Fruit fly (Drosophila melanogaster) whole organism, embryonic: ENCODE measurements around the gene scramb2.

Experiments used
- ATbp ChIP-seq: fragments of 200-800 bp; sonication (Bioruptor generic); optimal IDR thresholded peaks from 2 replicates; lab custom pipeline; 2017; ENCODE audit warnings: missing biosample characterization, mild to moderate bottlenecking, missing genetic modification characterization, missing genetic modification reagents
- Bteb2 ChIP-seq: fragments of 200-800 bp; sonication (Bioruptor generic); optimal IDR thresholded peaks from 2 replicates; lab custom pipeline; 2016; ENCODE audit warnings: missing biosample characterization, missing genetic modification characterization
- CG10321 ChIP-seq: fragments of 200-800 bp; sonication (Bioruptor generic); IDR thresholded peaks from 2 replicates; pipeline ENCODE4 v1.3.6; 2022; ENCODE audit warnings: missing biosample characterization, missing genetic modification characterization
- CG10654 ChIP-seq: fragments of 200-800 bp; sonication (Bioruptor generic); optimal IDR thresholded peaks from 2 replicates; lab custom pipeline; 2016; ENCODE audit warnings: missing biosample characterization, missing genetic modification characterization
- CG11093 ChIP-seq: fragments of 200-800 bp; sonication (Bioruptor generic); IDR thresholded peaks from 3 replicates; pipeline ENCODE4 v1.3.6; 2022; ENCODE audit warnings: missing biosample characterization, missing genetic modification characterization
- CG12299 ChIP-seq: fragments of 200-800 bp; sonication (Bioruptor generic); optimal IDR thresholded peaks from 2 replicates; lab custom pipeline; 2018; ENCODE audit warnings: missing biosample characterization, mild to moderate bottlenecking, missing genetic modification characterization
- CG12769 ChIP-seq: fragments of 200-800 bp; sonication (Bioruptor generic); optimal IDR thresholded peaks from 2 replicates; lab custom pipeline; 2019; ENCODE audit warnings: missing biosample characterization, mild to moderate bottlenecking, missing genetic modification characterization, moderate library complexity
- CG13287 ChIP-seq: fragments of 200-800 bp; sonication (Bioruptor generic); IDR thresholded peaks from 2 replicates; pipeline ENCODE4 v1.3.6; 2022; ENCODE audit warnings: missing biosample characterization, missing genetic modification characterization; ENCODE audit not compliant: partially characterized antibody
- CG14050 ChIP-seq: fragments of 200-800 bp; sonication (Bioruptor generic); IDR thresholded peaks from 3 replicates; pipeline ENCODE4 v1.3.6; 2022; ENCODE audit warnings: missing biosample characterization, missing genetic modification characterization
- CG1529 ChIP-seq: fragments of 200-800 bp; sonication (Bioruptor generic); optimal IDR thresholded peaks from 3 replicates; lab custom pipeline; 2018; ENCODE audit warnings: missing biosample characterization, missing genetic modification characterization
- CG15601 ChIP-seq: fragments of 200-800 bp; sonication (Bioruptor generic); optimal IDR thresholded peaks from 3 replicates; lab custom pipeline; 2019; ENCODE audit warnings: missing biosample characterization, mild to moderate bottlenecking, missing genetic modification characterization, moderate library complexity
- CG18619 ChIP-seq: fragments of 200-800 bp; sonication (Bioruptor generic); optimal IDR thresholded peaks from 3 replicates; lab custom pipeline; 2017; ENCODE audit warnings: missing biosample characterization, mild to moderate bottlenecking, missing genetic modification characterization
- CG31441 ChIP-seq: fragments of 200-800 bp; sonication (Bioruptor generic); IDR thresholded peaks from 2 replicates; pipeline ENCODE4 v1.3.6; 2022; ENCODE audit warnings: missing biosample characterization, missing genetic modification characterization
- CG33557 ChIP-seq: fragments of 200-800 bp; sonication (Bioruptor generic); optimal IDR thresholded peaks from 2 replicates; lab custom pipeline; 2019; ENCODE audit warnings: missing biosample characterization, mild to moderate bottlenecking, missing genetic modification characterization, moderate library complexity
- CG3407 ChIP-seq: fragments of 200-800 bp; sonication (Bioruptor generic); optimal IDR thresholded peaks from 2 replicates; lab custom pipeline; 2018; ENCODE audit warnings: missing biosample characterization, mild to moderate bottlenecking, missing genetic modification characterization
- CG3847 ChIP-seq: fragments of 200-800 bp; sonication (Bioruptor generic); IDR thresholded peaks from 2 replicates; pipeline ENCODE4 v1.3.6; 2022; ENCODE audit warnings: missing biosample characterization, missing genetic modification characterization
- CG4617 ChIP-seq: fragments of 200-800 bp; sonication (Bioruptor generic); optimal IDR thresholded peaks from 3 replicates; lab custom pipeline; 2016; ENCODE audit warnings: missing biosample characterization, missing genetic modification characterization, borderline replicate concordance
- CG5180 ChIP-seq: fragments of 200-800 bp; sonication (Bioruptor generic); optimal IDR thresholded peaks from 3 replicates; lab custom pipeline; 2017; ENCODE audit warnings: missing biosample characterization, missing genetic modification characterization, mild to moderate bottlenecking, moderate library complexity, missing genetic modification reagents
- CG6175 ChIP-seq: fragments of 200-800 bp; sonication (Bioruptor generic); IDR thresholded peaks from 3 replicates; pipeline ENCODE4 v1.3.6; 2022; ENCODE audit warnings: missing biosample characterization, missing genetic modification characterization
- CG7556 ChIP-seq: fragments of 200-800 bp; sonication (Bioruptor generic); optimal IDR thresholded peaks from 2 replicates; lab custom pipeline; 2017; ENCODE audit warnings: missing biosample characterization, mild to moderate bottlenecking, missing genetic modification characterization
- Camta ChIP-seq: fragments of 200-800 bp; sonication (Bioruptor generic); optimal IDR thresholded peaks from 2 replicates; lab custom pipeline; 2016; ENCODE audit warnings: missing biosample characterization, missing genetic modification characterization
- CrebB ChIP-seq: fragments of 200-800 bp; sonication (Bioruptor generic); optimal IDR thresholded peaks from 3 replicates; lab custom pipeline; 2018; ENCODE audit warnings: missing biosample characterization, mild to moderate bottlenecking, missing genetic modification characterization
- Hsf ChIP-seq: fragments of 200-800 bp; sonication (Bioruptor generic); optimal IDR thresholded peaks from 3 replicates; lab custom pipeline; 2016; ENCODE audit warnings: missing biosample characterization, missing genetic modification characterization
- Opbp ChIP-seq: fragments of 200-800 bp; sonication (Bioruptor generic); IDR thresholded peaks from 3 replicates; pipeline ENCODE4 v1.3.6; 2022; ENCODE audit warnings: missing biosample characterization, missing genetic modification characterization; ENCODE audit not compliant: partially characterized antibody
- abd-A ChIP-seq: fragments of 200-800 bp; sonication (Bioruptor generic); optimal IDR thresholded peaks from 3 replicates; lab custom pipeline; 2019; ENCODE audit warnings: missing biosample characterization, mild to moderate bottlenecking, missing genetic modification characterization, moderate library complexity
- ara ChIP-seq: fragments of 200-800 bp; sonication (Bioruptor generic); IDR thresholded peaks from 2 replicates; pipeline ENCODE4 v1.3.6; 2022; ENCODE audit warnings: missing biosample characterization, missing genetic modification characterization
- chm ChIP-seq: fragments of 200-800 bp; sonication (Bioruptor generic); IDR thresholded peaks from 2 replicates; pipeline ENCODE4 v1.3.6; 2022; ENCODE audit warnings: missing biosample characterization, missing genetic modification characterization
- ci ChIP-seq: fragments of 200-800 bp; sonication (Bioruptor generic); IDR thresholded peaks from 3 replicates; pipeline ENCODE4 v1.3.6; 2022; ENCODE audit warnings: missing biosample characterization, missing genetic modification characterization
- crp ChIP-seq, 2 experiments: fragments of 200-800 bp; sonication (Bioruptor generic); optimal IDR thresholded peaks; 2 replicates in 1 of 2; 3 replicates in 1 of 2; lab custom pipeline; 2017; ENCODE audit warnings: missing biosample characterization in 2 of 2, missing genetic modification characterization in 2 of 2, mild to moderate bottlenecking in 1 of 2, moderate library complexity in 1 of 2
- dmrt11E ChIP-seq: fragments of 200-800 bp; sonication (Bioruptor generic); optimal IDR thresholded peaks from 3 replicates; lab custom pipeline; 2018; ENCODE audit warnings: missing biosample characterization, mild to moderate bottlenecking, missing genetic modification characterization, moderate library complexity
- exex ChIP-seq: fragments of 200-800 bp; sonication (Bioruptor generic); optimal IDR thresholded peaks from 4 replicates; lab custom pipeline; 2018; ENCODE audit warnings: missing biosample characterization, mild to moderate bottlenecking, missing genetic modification characterization, moderate library complexity
- grn ChIP-seq: fragments of 200-800 bp; sonication (Bioruptor generic); optimal IDR thresholded peaks from 3 replicates; lab custom pipeline; 2017; ENCODE audit warnings: missing biosample characterization, missing genetic modification characterization
- her ChIP-seq: fragments of 200-800 bp; sonication (Bioruptor generic); optimal IDR thresholded peaks from 2 replicates; lab custom pipeline; 2016; ENCODE audit warnings: missing biosample characterization, missing genetic modification characterization
- lab ChIP-seq: fragments of 200-800 bp; sonication (Bioruptor generic); optimal IDR thresholded peaks from 3 replicates; lab custom pipeline; 2017; ENCODE audit warnings: missing biosample characterization, missing genetic modification characterization, mild to moderate bottlenecking, moderate library complexity, missing genetic modification reagents
- lmd ChIP-seq: fragments of 200-800 bp; sonication (Bioruptor generic); IDR thresholded peaks from 2 replicates; pipeline ENCODE4 v1.3.6; 2022; ENCODE audit warnings: missing biosample characterization, missing genetic modification characterization
- nau ChIP-seq: fragments of 200-800 bp; sonication (Bioruptor generic); optimal IDR thresholded peaks from 3 replicates; lab custom pipeline; 2017; ENCODE audit warnings: missing biosample characterization, mild to moderate bottlenecking, missing genetic modification characterization, missing genetic modification reagents
- run ChIP-seq: fragments of 200-800 bp; sonication (Bioruptor generic); optimal IDR thresholded peaks from 3 replicates; lab custom pipeline; 2018; ENCODE audit warnings: missing biosample characterization, mild to moderate bottlenecking, missing genetic modification characterization
- sqz ChIP-seq: fragments of 200-800 bp; sonication (Bioruptor generic); optimal IDR thresholded peaks from 3 replicates; lab custom pipeline; 2018; ENCODE audit warnings: missing biosample characterization, mild to moderate bottlenecking, missing genetic modification characterization
- stwl ChIP-seq: fragments of 200-800 bp; sonication (Bioruptor generic); optimal IDR thresholded peaks from 3 replicates; lab custom pipeline; 2018; ENCODE audit warnings: missing biosample characterization, mild to moderate bottlenecking, missing genetic modification characterization, moderate library complexity
- tx ChIP-seq: fragments of 200-800 bp; sonication (Bioruptor generic); optimal IDR thresholded peaks from 2 replicates; lab custom pipeline; 2016; ENCODE audit warnings: missing biosample characterization, missing genetic modification characterization
- wor ChIP-seq: fragments of 200-800 bp; sonication (Bioruptor generic); IDR thresholded peaks from 2 replicates; pipeline ENCODE4 v1.3.6; 2022; ENCODE audit warnings: missing biosample characterization, missing genetic modification characterization
- zf30C ChIP-seq: fragments of 200-800 bp; sonication (Bioruptor generic); optimal IDR thresholded peaks from 3 replicates; lab custom pipeline; 2018; ENCODE audit warnings: missing biosample characterization, mild to moderate bottlenecking, missing genetic modification characterization

scramb2 gene

dm6 chr3L:3080084-3080994, 33.7 kb upstream of the scramb2 start (continued):
- TF ChIP-seq Opbp (GFP tag; lab: Robert Waterston, UW) (no peak), wor (peak; percentile 23; the same call in 1 of the 2 replicates), zf30C (GFP tag; lab: Kevin White, UChicago) (no peak), run (peak; percentile 86), CG33557 (GFP tag; lab: Kevin White, UChicago) (no peak), Hsf (no peak), stwl (tag; lab: Kevin White, UChicago) (no peak), dmrt11E (peak; percentile 13), ATbp (peak; percentile 32), CG14050 (GFP tag; lab: Robert Waterston, UW) (no peak; the same call in 2 of the 3 replicates), CG4617 (GFP tag; lab: Kevin White, UChicago) (no peak), exex (peak; percentile 95), lab (GFP tag; lab: Kevin White, UChicago) (peak; percentile 64), CrebB (tag; lab: Kevin White, UChicago) (no peak), ara (GFP tag; lab: Robert Waterston, UW) (no peak), nau (no peak), CG31441 (GFP tag; lab: Robert Waterston, UW) (peak; percentile 49; the same call in 1 of the 2 replicates)

DNA sequence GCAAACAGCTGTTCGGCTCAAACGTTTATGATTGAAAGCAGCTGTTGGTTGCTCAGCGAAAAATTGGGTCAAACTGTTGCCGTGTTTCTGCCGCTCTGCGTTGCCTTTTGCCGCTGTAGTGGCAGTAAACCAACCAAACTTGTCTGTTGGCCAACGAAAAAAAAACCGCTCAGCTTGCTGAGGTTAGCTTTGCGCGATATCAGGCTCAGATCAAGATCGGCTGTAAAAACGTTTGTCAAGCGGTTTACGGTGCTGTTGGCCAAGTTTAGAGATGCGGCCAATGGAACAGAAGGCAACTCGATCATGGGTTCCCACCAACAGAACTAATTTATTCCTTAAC, 32.5 kb upstream of the scramb2 start:
- peak; percentile 22 for TF ChIP-seq abd-A (tag; lab: Kevin White, UChicago)
- peak; percentile 75 for TF ChIP-seq grn (GFP tag; lab: Kevin White, UChicago)
- TF ChIP-seq CG7556 (GFP tag; lab: Kevin White, UChicago) = no peak
- 0 out of 3 replicates have a peak, but pooled peaks have one; percentile 4 for TF ChIP-seq ci (GFP tag; lab: Robert Waterston, UW)
- TF ChIP-seq CG11093 (GFP tag; lab: Robert Waterston, UW) = no peak
- peak in 1 of 2 experiments; percentile 57 for TF ChIP-seq crp (GFP tag; optimal IDR thresholded peaks at IDR 0.05; lab: Kevin White, UChicago)
- peak; percentile 18 for TF ChIP-seq CG12769 (tag; lab: Kevin White, UChicago)
- TF ChIP-seq Bteb2 = no peak
- TF ChIP-seq tx (GFP tag; lab: Kevin White, UChicago) = no peak
- TF ChIP-seq sqz (GFP tag; lab: Kevin White, UChicago) = peak; percentile 70
- TF ChIP-seq CG15601 = peak; percentile 14
- no peak for TF ChIP-seq CG3847 (GFP tag; lab: Robert Waterston, UW)
- TF ChIP-seq CG3407 (GFP tag; lab: Kevin White, UChicago) = no peak
- TF ChIP-seq CG1529 (GFP tag; lab: Kevin White, UChicago) = no peak
- no peak for TF ChIP-seq her (GFP tag; lab: Kevin White, UChicago)
- TF ChIP-seq CG10654 = no peak
- TF ChIP-seq CG18619 (GFP tag; lab: Kevin White, UChicago) = no peak
- no peak for TF ChIP-seq CG12299 (tag; lab: Kevin White, UChicago)
- no peak for TF ChIP-seq Camta (GFP tag; lab: Kevin White, UChicago)
- TF ChIP-seq CG6175 (GFP tag; lab: Robert Waterston, UW) = peak; percentile 50; the same call in 1 of the 3 replicates
- TF ChIP-seq lmd = no peak
- 0 out of 2 replicates have a peak, but pooled peaks have one; percentile 1 for TF ChIP-seq CG10321 (GFP tag; lab: Robert Waterston, UW)
- TF ChIP-seq chm (GFP tag; lab: Robert Waterston, UW) = no peak
- TF ChIP-seq CG13287 (GFP tag; lab: Robert Waterston, UW) = peak; percentile 26; the same call in 1 of the 2 replicates
- peak; percentile 89 for TF ChIP-seq CG5180 (GFP tag; lab: Kevin White, UChicago)
